Worm (Caenorhabditis elegans) whole organism, L2 larva: ENCODE measurements around the gene gex-5.
"Not testable (repeated sequence)": the region's sequence is repeated elsewhere in the genome, so short reads cannot be mapped to it uniquely, and the experiment has no call there.

Experiments used
- C34F6.9 ChIP-seq: fragments of 150-350 bp; optimal IDR thresholded peaks from 2 replicates; lab custom pipeline; 2014; ENCODE audit warnings: missing biosample characterization, missing genetic modification characterization
- ZK546.5 ChIP-seq: sonication (generic microtip); optimal IDR thresholded peaks from 2 replicates; lab custom pipeline; 2017; ENCODE audit warnings: missing biosample characterization, missing genetic modification characterization
- alr-1 ChIP-seq: fragments of 150-350 bp; optimal IDR thresholded peaks from 2 replicates; lab custom pipeline; 2014; ENCODE audit warnings: missing biosample characterization, missing genetic modification characterization
- blmp-1 ChIP-seq: sonication (generic microtip); optimal IDR thresholded peaks from 2 replicates; lab custom pipeline; 2017; ENCODE audit warnings: missing genetic modification characterization, mild to moderate bottlenecking, missing compliant biosample characterization, antibody characterized with exemption, moderate library complexity; ENCODE audit not compliant: insufficient read depth
- ceh-16 ChIP-seq: fragments of 150-350 bp; optimal IDR thresholded peaks from 2 replicates; lab custom pipeline; 2014; ENCODE audit warnings: missing biosample characterization, missing genetic modification characterization
- ceh-82 ChIP-seq: fragments of 150-350 bp; optimal IDR thresholded peaks from 2 replicates; lab custom pipeline; 2014; ENCODE audit warnings: missing biosample characterization, missing genetic modification characterization
- dmd-4 ChIP-seq: sonication (generic microtip); optimal IDR thresholded peaks from 2 replicates; lab custom pipeline; 2017; ENCODE audit warnings: missing biosample characterization, missing genetic modification characterization
- elt-1 ChIP-seq: fragments of 150-350 bp; optimal IDR thresholded peaks from 2 replicates; lab custom pipeline; 2014; ENCODE audit warnings: missing biosample characterization, missing genetic modification characterization
- elt-3 ChIP-seq: sonication (generic microtip); optimal IDR thresholded peaks from 2 replicates; lab custom pipeline; 2017; ENCODE audit warnings: missing biosample characterization, missing genetic modification characterization
- fos-1 ChIP-seq: fragments of 150-350 bp; optimal IDR thresholded peaks from 2 replicates; lab custom pipeline; 2014; ENCODE audit warnings: missing biosample characterization, missing genetic modification characterization
- gmeb-1 ChIP-seq: fragments of 150-350 bp; optimal IDR thresholded peaks from 2 replicates; lab custom pipeline; 2014; ENCODE audit warnings: missing biosample characterization, missing genetic modification characterization
- lin-13 ChIP-seq: fragments of 150-350 bp; optimal IDR thresholded peaks from 2 replicates; lab custom pipeline; 2014; ENCODE audit warnings: missing biosample characterization, missing genetic modification reagents, missing genetic modification characterization
- lin-39 ChIP-seq: fragments of 150-350 bp; optimal IDR thresholded peaks from 2 replicates; lab custom pipeline; 2014; ENCODE audit warnings: missing biosample characterization, missing genetic modification reagents, missing genetic modification characterization
- lsy-2 ChIP-seq, 2 experiments: fragments of 150-350 bp in 1 of 2; sonication (generic microtip) in 1 of 2; optimal IDR thresholded peaks; 2 replicates each; lab custom pipeline; 2014 to 2017; ENCODE audit warnings: missing biosample characterization in 2 of 2, missing genetic modification characterization in 2 of 2
- mab-5 ChIP-seq: fragments of 150-350 bp; optimal IDR thresholded peaks from 2 replicates; lab custom pipeline; 2014; ENCODE audit warnings: missing biosample characterization, missing genetic modification characterization
- nhr-10 ChIP-seq: sonication (generic microtip); optimal IDR thresholded peaks from 2 replicates; lab custom pipeline; 2017; ENCODE audit warnings: missing biosample characterization, missing genetic modification characterization
- nhr-11 ChIP-seq: fragments of 150-350 bp; optimal IDR thresholded peaks from 2 replicates; lab custom pipeline; 2014; ENCODE audit warnings: missing biosample characterization, missing genetic modification characterization
- nhr-129 ChIP-seq: fragments of 150-350 bp; optimal IDR thresholded peaks from 2 replicates; lab custom pipeline; 2014; ENCODE audit warnings: missing biosample characterization, missing genetic modification characterization
- nhr-25 ChIP-seq: fragments of 150-350 bp; sonication (generic microtip); optimal IDR thresholded peaks from 3 replicates; lab custom pipeline; 2014; ENCODE audit warnings: missing biosample characterization, missing genetic modification characterization
- nhr-77 ChIP-seq: fragments of 150-350 bp; optimal IDR thresholded peaks from 2 replicates; lab custom pipeline; 2014; ENCODE audit warnings: missing biosample characterization, missing genetic modification characterization
- sma-9 ChIP-seq, 2 experiments: fragments of 150-350 bp in 1 of 2; sonication (generic microtip) in 1 of 2; optimal IDR thresholded peaks; 2 replicates each; lab custom pipeline; 2014 to 2016; ENCODE audit warnings: missing genetic modification characterization in 2 of 2, mild to moderate bottlenecking in 1 of 2, missing biosample characterization in 1 of 2, missing compliant biosample characterization in 1 of 2, missing genetic modification reagents in 1 of 2, moderate library complexity in 1 of 2
- snpc-4 ChIP-seq: fragments of 150-350 bp; optimal IDR thresholded peaks from 2 replicates; lab custom pipeline; 2014; ENCODE audit warnings: missing biosample characterization, missing genetic modification characterization
- unc-55 ChIP-seq: fragments of 150-350 bp; sonication (generic microtip); optimal IDR thresholded peaks from 3 replicates; lab custom pipeline; 2014; ENCODE audit warnings: missing biosample characterization, missing genetic modification reagents, missing genetic modification characterization
- unc-62 ChIP-seq: fragments of 150-350 bp; optimal IDR thresholded peaks from 2 replicates; lab custom pipeline; 2014; ENCODE audit warnings: missing biosample characterization, missing genetic modification reagents, missing genetic modification characterization
- ztf-1 ChIP-seq: fragments of 200-800 bp; sonication (Bioruptor generic); conservative IDR thresholded peaks from 2 replicates; pipeline ENCODE4 v1.3.6; 2022; ENCODE audit warnings: missing genetic modification characterization, missing compliant biosample characterization
- ztf-11 ChIP-seq: sonication (generic microtip); optimal IDR thresholded peaks from 2 replicates; lab custom pipeline; 2017; ENCODE audit warnings: missing biosample characterization, missing genetic modification characterization
- ztf-4 ChIP-seq: fragments of 150-350 bp; optimal IDR thresholded peaks from 2 replicates; lab custom pipeline; 2014; ENCODE audit warnings: missing biosample characterization, missing genetic modification characterization

Gene gex-5

DNA sequence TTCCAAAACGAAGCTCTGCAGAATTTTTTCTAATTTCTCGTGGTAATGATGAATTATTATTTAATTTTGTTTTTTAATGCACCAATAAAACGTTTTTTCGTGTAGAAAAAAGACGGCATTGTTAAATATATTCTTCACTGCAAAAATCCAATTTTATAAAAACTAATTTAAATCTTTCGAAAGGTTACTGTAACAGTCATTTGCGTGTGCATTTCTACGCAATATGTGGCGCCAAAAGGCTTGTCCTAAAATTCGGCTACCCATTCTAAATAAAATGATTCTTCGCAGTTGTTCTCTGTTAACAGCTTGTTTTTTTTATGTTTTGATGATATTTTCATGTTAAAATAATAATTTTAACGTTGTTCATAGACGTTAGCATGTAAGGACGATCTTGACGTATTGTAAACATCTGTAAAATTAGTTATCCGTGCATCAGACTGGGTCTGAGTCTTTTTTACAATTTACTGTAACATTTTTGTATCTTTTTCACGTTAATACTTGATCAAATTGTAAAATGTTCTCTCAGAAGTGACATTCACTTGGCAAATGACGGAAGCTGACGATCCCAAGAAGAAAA is 10.9 kb upstream of the gex-5 start, which contains the start of gene mip-1:
Gene mip-1, plus strand, starts transcription at position 527 of the 577 bp plus-strand sequence.
- no peak for TF ChIP-seq ZK546.5 (tag; lab: Kevin White, UChicago)
- TF ChIP-seq dmd-4 (tag; lab: Kevin White, UChicago), result no peak
- TF ChIP-seq ztf-4 (tag; lab: Kevin White, UChicago), result no peak
- TF ChIP-seq ztf-11, result no peak
- TF ChIP-seq fos-1, result no peak
- no peak for TF ChIP-seq nhr-25 (tag; lab: Kevin White, UChicago)
- TF ChIP-seq sma-9 (GFP tag; optimal IDR thresholded peaks at IDR 0.05; lab: Kevin White, UChicago), result no peak
- TF ChIP-seq sma-9 (tag; optimal IDR thresholded peaks at IDR 0.05; lab: Kevin White, UChicago), result no peak
- no peak for TF ChIP-seq nhr-129 (tag; lab: Kevin White, UChicago)
- no peak for TF ChIP-seq lsy-2 (tag; optimal IDR thresholded peaks at IDR 0.05; lab: Kevin White, UChicago)
- no peak for TF ChIP-seq snpc-4 (tag; lab: Kevin White, UChicago)
- no peak for TF ChIP-seq ztf-1 (GFP tag; lab: Robert Waterston, UW)
- no peak for TF ChIP-seq ceh-16 (tag; lab: Kevin White, UChicago)
- no peak for TF ChIP-seq mab-5 (tag; lab: Kevin White, UChicago)
- no peak for TF ChIP-seq nhr-77

DNA sequence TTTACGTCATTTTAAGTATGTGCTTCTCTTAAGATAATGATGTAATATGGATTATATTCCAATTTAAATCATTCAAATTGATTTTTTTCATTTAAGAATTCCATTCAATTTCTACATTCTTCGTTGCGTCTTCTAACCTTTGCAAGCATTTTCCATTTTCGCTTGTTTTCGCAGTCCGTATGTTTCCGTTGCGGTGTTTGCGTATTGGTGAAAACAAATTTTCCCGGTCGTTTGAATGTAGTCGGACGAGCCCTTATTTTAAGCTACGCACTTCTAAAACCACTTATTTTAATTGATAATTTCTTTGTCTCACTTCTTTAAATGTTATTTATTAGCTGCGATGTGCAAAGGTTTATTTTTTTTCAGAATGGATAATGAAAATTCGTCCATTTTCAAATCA is 3.9 kb upstream of the gex-5 start, which contains the start of gene mel-28:
Gene mel-28, plus strand, starts transcription at position 367 of the 400 bp plus-strand sequence.
- TF ChIP-seq unc-55 (GFP tag; lab: Kevin White, UChicago), result peak; percentile 16
- TF ChIP-seq C34F6.9 (tag; lab: Kevin White, UChicago), result peak; percentile 65
- peak; percentile 13 for TF ChIP-seq gmeb-1
- no peak for TF ChIP-seq nhr-10

ce11 chrIII:4785131-4785530 is 3.3 kb upstream of the gex-5 start, which contains the start of gene enu-3.2:
enu-3.2 (minus strand) TSS chrIII:4785235.
- TF ChIP-seq unc-62 (GFP tag; lab: Kevin White, UChicago); nhr-11 (tag; lab: Kevin White, UChicago); alr-1 (tag; lab: Kevin White, UChicago): not testable (repeated sequence)

DNA sequence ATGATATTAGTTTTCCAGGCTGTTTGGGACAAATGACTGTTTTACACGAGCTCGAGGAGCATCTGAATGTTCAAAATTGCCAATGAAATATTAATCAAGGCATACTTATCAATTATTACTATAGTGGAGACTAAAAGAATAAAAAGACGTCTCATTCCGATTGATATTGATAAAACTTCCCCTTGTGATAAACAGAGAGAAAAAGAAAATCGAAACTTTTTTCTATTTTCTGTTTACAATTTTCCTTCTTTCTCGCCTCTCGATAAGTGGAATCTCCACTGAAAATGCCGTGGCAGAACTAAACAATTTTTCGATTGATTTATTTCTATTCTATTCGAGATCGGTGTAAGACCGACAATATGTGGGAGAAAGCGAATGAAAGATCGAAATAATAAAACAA is 1.9 kb downstream of the gex-5 start, which contains the start of gene B0393.9:
Gene B0393.9, minus strand, starts transcription at position 303 of the 400 bp plus-strand sequence.
- TF ChIP-seq fos-1 (peak; percentile 35), ztf-11 (no peak)

ce11 chrIII:4778003-4778402 is 3.8 kb downstream of the gex-5 start, which contains the start of gene B0393.7:
B0393.7 (minus strand) TSS chrIII:4778103.
- no peak for TF ChIP-seq elt-3 (tag; lab: Kevin White, UChicago)
- TF ChIP-seq mab-5 (tag; lab: Kevin White, UChicago), result no peak
- no peak for TF ChIP-seq lin-39
- TF ChIP-seq nhr-77, result no peak
- TF ChIP-seq snpc-4 (tag; lab: Kevin White, UChicago), result no peak
- TF ChIP-seq unc-55 (GFP tag; lab: Kevin White, UChicago), result no peak
- TF ChIP-seq ceh-82 (tag; lab: Kevin White, UChicago), result no peak
- no peak for TF ChIP-seq unc-62 (GFP tag; lab: Kevin White, UChicago)

DNA sequence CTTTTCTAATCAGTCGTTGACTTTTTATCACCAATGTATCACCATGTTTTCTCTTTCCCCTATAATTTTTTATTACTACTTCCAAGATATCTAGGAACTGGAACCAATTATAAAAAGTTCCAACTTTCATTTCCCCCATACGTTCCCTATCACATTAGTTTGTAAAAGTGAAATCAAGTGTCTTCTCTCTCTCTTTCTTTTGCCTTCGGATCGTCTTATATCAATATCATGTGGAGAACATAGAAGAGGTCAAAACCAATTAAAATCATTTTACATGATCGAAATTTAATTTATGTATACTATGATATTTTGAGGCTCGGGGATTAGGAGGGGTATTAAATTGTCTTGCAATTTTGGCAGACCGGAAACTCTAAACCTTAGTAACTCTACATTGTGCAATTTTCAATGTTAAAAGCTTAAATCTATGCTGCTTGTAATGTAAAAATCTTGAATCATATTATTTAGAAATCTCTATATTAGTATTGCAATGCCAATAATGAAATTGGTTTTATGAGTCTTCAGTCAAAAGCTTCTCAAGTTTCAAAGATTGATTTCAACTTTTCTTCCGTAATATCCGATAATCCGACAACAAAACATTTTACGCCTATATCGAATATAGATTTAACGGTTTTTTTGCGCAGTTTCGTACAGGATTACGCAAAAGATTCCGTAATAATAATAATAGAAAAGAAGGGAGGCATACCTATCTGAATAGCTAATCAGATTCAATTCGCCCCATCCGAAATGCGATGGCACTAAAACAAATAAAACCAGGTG is 13.7 kb downstream of the gex-5 start:
- peak; percentile 26 for TF ChIP-seq blmp-1 (tag; lab: Kevin White, UChicago)
- no peak for TF ChIP-seq dmd-4 (tag; lab: Kevin White, UChicago)

DNA sequence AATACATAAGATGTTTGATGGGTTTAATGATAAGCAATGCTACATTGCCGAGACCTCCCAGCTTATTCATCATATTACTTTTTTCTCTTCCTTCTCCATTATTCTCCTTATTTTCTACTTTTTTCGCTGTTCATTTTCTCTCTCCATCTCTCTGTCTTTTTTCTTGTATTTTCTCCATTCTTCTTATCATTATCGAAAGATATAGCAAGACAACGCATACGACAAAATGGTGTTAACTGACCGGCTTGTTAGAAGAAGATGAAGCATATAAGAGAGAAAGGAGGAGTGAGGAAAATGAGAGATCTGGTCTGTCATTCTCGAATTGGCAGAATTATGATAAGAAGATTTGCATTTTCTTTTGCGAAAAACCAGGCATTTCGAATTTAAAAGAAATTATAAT is 14.9 kb downstream of the gex-5 start:
- no peak for TF ChIP-seq lin-13
- no peak for TF ChIP-seq elt-1 (tag; lab: Kevin White, UChicago)
- TF ChIP-seq, all 48 proteins: peak for 0
